Fruit fly (Drosophila melanogaster) whole organism, embryonic: ENCODE results near the gene CG32243.

ENCODE experiments used
- Atf3 ChIP-seq: fragments of 200-800 bp; sonication (Bioruptor generic); optimal IDR thresholded peaks from 3 replicates; lab custom pipeline; 2016; ENCODE audit warnings: missing biosample characterization, missing genetic modification characterization
- BtbVII ChIP-seq: fragments of 200-800 bp; sonication (Bioruptor generic); optimal IDR thresholded peaks from 3 replicates; lab custom pipeline; 2017; ENCODE audit warnings: missing biosample characterization, mild to moderate bottlenecking, missing genetic modification characterization
- C15 ChIP-seq: fragments of 200-800 bp; sonication (Bioruptor generic); IDR thresholded peaks from 3 replicates; pipeline ENCODE4 v1.3.6; 2022; ENCODE audit warnings: missing biosample characterization, missing genetic modification characterization
- CG11247 ChIP-seq: fragments of 200-800 bp; sonication (Bioruptor generic); IDR thresholded peaks from 2 replicates; pipeline ENCODE4 v1.3.6; 2022; ENCODE audit warnings: missing biosample characterization, missing genetic modification characterization
- CG11456 ChIP-seq: fragments of 200-800 bp; sonication (Bioruptor generic); IDR thresholded peaks from 3 replicates; pipeline ENCODE4 v1.3.6; 2022; ENCODE audit warnings: missing biosample characterization, missing genetic modification characterization
- CG11695 ChIP-seq: fragments of 200-800 bp; sonication (Bioruptor generic); IDR thresholded peaks from 3 replicates; pipeline ENCODE4 v1.3.6; 2022; ENCODE audit warnings: missing biosample characterization, missing genetic modification characterization
- CG15514 ChIP-seq: fragments of 200-800 bp; sonication (Bioruptor generic); optimal IDR thresholded peaks from 3 replicates; lab custom pipeline; 2017; ENCODE audit warnings: missing biosample characterization, missing genetic modification characterization, mild to moderate bottlenecking, moderate library complexity, missing genetic modification reagents
- CG17612 ChIP-seq: fragments of 200-800 bp; sonication (Bioruptor generic); IDR thresholded peaks from 2 replicates; pipeline ENCODE4 v1.3.6; 2022; ENCODE audit warnings: missing biosample characterization, missing genetic modification characterization
- CG2199 ChIP-seq: fragments of 200-800 bp; sonication (Bioruptor generic); IDR thresholded peaks from 3 replicates; pipeline ENCODE4 v1.3.6; 2022; ENCODE audit warnings: missing biosample characterization, missing genetic modification characterization
- CG3407 ChIP-seq: fragments of 200-800 bp; sonication (Bioruptor generic); optimal IDR thresholded peaks from 2 replicates; lab custom pipeline; 2018; ENCODE audit warnings: missing biosample characterization, mild to moderate bottlenecking, missing genetic modification characterization
- CG42726 ChIP-seq: fragments of 200-800 bp; sonication (Bioruptor generic); IDR thresholded peaks from 2 replicates; pipeline ENCODE4 v1.3.6; 2022; ENCODE audit warnings: missing biosample characterization, missing genetic modification characterization; ENCODE audit not compliant: partially characterized antibody
- CG4282 ChIP-seq: fragments of 200-800 bp; sonication (Bioruptor generic); optimal IDR thresholded peaks from 2 replicates; lab custom pipeline; 2016; ENCODE audit warnings: missing biosample characterization, missing genetic modification characterization
- CG43689 ChIP-seq: fragments of 200-800 bp; sonication (Bioruptor generic); IDR thresholded peaks from 2 replicates; pipeline ENCODE4 v1.3.6; 2022; ENCODE audit warnings: missing biosample characterization, missing genetic modification characterization
- CG4854 ChIP-seq: fragments of 200-800 bp; sonication (Bioruptor generic); optimal IDR thresholded peaks from 2 replicates; lab custom pipeline; 2016; ENCODE audit warnings: missing biosample characterization, missing genetic modification characterization, inconsistent platforms
- CG6683 ChIP-seq: fragments of 200-800 bp; sonication (Bioruptor generic); optimal IDR thresholded peaks from 2 replicates; lab custom pipeline; 2017; ENCODE audit warnings: missing biosample characterization, mild to moderate bottlenecking, missing genetic modification characterization, missing genetic modification reagents
- CG7987 ChIP-seq: fragments of 200-800 bp; sonication (Bioruptor generic); optimal IDR thresholded peaks from 2 replicates; lab custom pipeline; 2018; ENCODE audit warnings: missing biosample characterization, mild to moderate bottlenecking, missing genetic modification characterization, moderate library complexity
- CG8089 ChIP-seq: fragments of 200-800 bp; sonication (Bioruptor generic); optimal IDR thresholded peaks from 3 replicates; lab custom pipeline; 2016; ENCODE audit warnings: missing biosample characterization, missing genetic modification characterization
- Chrac-16 ChIP-seq: fragments of 200-800 bp; sonication (Bioruptor generic); optimal IDR thresholded peaks from 3 replicates; lab custom pipeline; 2016; ENCODE audit warnings: missing biosample characterization, missing genetic modification characterization
- CkIIα-i1 ChIP-seq: fragments of 200-800 bp; sonication (Bioruptor generic); IDR thresholded peaks from 2 replicates; pipeline ENCODE4 v1.3.6; 2022; ENCODE audit warnings: missing biosample characterization, missing genetic modification characterization
- D19A ChIP-seq: fragments of 200-800 bp; optimal IDR thresholded peaks from 3 replicates; lab custom pipeline; 2019; ENCODE audit warnings: missing biosample characterization, mild to moderate bottlenecking, missing genetic modification characterization, moderate library complexity
- Deaf1 ChIP-seq: fragments of 200-800 bp; optimal IDR thresholded peaks from 3 replicates; lab custom pipeline; 2019; ENCODE audit warnings: missing biosample characterization, mild to moderate bottlenecking, missing genetic modification characterization, moderate library complexity
- Dll ChIP-seq: fragments of 200-800 bp; sonication (Bioruptor generic); IDR thresholded peaks from 4 replicates; pipeline ENCODE4 v1.3.6; 2022; ENCODE audit warnings: missing biosample characterization, missing genetic modification characterization; ENCODE audit not compliant: partially characterized antibody
- Drgx ChIP-seq: fragments of 200-800 bp; sonication (Bioruptor generic); IDR thresholded peaks from 2 replicates; pipeline ENCODE4 v1.3.6; 2022; ENCODE audit warnings: missing biosample characterization, missing genetic modification characterization
- Eip74EF ChIP-seq, 2 experiments: fragments of 200-800 bp in 1 of 2; fragments of >200 bp in 1 of 2; sonication (Bioruptor generic) in 1 of 2; optimal IDR thresholded peaks; 2 replicates each; lab custom pipeline; 2017 to 2019; ENCODE audit warnings: missing biosample characterization in 2 of 2, missing genetic modification characterization in 2 of 2, mild to moderate bottlenecking in 1 of 2, moderate library complexity in 1 of 2
- Ets65A ChIP-seq: fragments of 200-800 bp; sonication (Bioruptor generic); peaks from one replicate; lab custom pipeline; 2016; ENCODE audit warnings: missing biosample characterization, missing genetic modification characterization
- Gug ChIP-seq: fragments of 200-800 bp; sonication (Bioruptor generic); IDR thresholded peaks from 4 replicates; pipeline ENCODE4 v1.3.6; 2022; ENCODE audit warnings: missing biosample characterization, missing genetic modification characterization
- Hmx ChIP-seq: fragments of 200-800 bp; sonication (Bioruptor generic); optimal IDR thresholded peaks from 2 replicates; lab custom pipeline; 2016; ENCODE audit warnings: missing biosample characterization, missing genetic modification characterization
- Kr ChIP-seq: fragments of 200-800 bp; sonication (Bioruptor generic); optimal IDR thresholded peaks from 2 replicates; lab custom pipeline; 2017; ENCODE audit warnings: missing biosample characterization, mild to moderate bottlenecking, missing genetic modification characterization
- Max ChIP-seq: fragments of 200-800 bp; sonication (Bioruptor generic); optimal IDR thresholded peaks from 2 replicates; lab custom pipeline; 2016; ENCODE audit warnings: missing biosample characterization, mild to moderate bottlenecking, missing genetic modification characterization
- Meics ChIP-seq: fragments of 200-800 bp; sonication (Bioruptor generic); optimal IDR thresholded peaks from 2 replicates; lab custom pipeline; 2017; ENCODE audit warnings: missing biosample characterization, mild to moderate bottlenecking, missing genetic modification characterization
- Opbp ChIP-seq: fragments of 200-800 bp; sonication (Bioruptor generic); IDR thresholded peaks from 3 replicates; pipeline ENCODE4 v1.3.6; 2022; ENCODE audit warnings: missing biosample characterization, missing genetic modification characterization; ENCODE audit not compliant: partially characterized antibody
- Ptx1 ChIP-seq: fragments of 200-800 bp; sonication (Bioruptor generic); IDR thresholded peaks from 2 replicates; pipeline ENCODE4 v1.3.6; 2022; ENCODE audit warnings: missing biosample characterization, missing genetic modification characterization
- Ssrp ChIP-seq: fragments of 200-800 bp; sonication (Bioruptor generic); optimal IDR thresholded peaks from 2 replicates; lab custom pipeline; 2018; ENCODE audit warnings: missing biosample characterization, mild to moderate bottlenecking, missing genetic modification characterization, moderate library complexity
- ara ChIP-seq: fragments of 200-800 bp; sonication (Bioruptor generic); IDR thresholded peaks from 2 replicates; pipeline ENCODE4 v1.3.6; 2022; ENCODE audit warnings: missing biosample characterization, missing genetic modification characterization
- chm ChIP-seq: fragments of 200-800 bp; sonication (Bioruptor generic); IDR thresholded peaks from 2 replicates; pipeline ENCODE4 v1.3.6; 2022; ENCODE audit warnings: missing biosample characterization, missing genetic modification characterization
- disco-r ChIP-seq: fragments of 200-800 bp; sonication (Bioruptor generic); optimal IDR thresholded peaks from 2 replicates; lab custom pipeline; 2016; ENCODE audit warnings: missing biosample characterization, missing genetic modification characterization
- ems ChIP-seq: fragments of 200-800 bp; sonication (Bioruptor generic); optimal IDR thresholded peaks from 3 replicates; lab custom pipeline; 2016; ENCODE audit warnings: missing biosample characterization, missing genetic modification characterization
- hb ChIP-seq: fragments of 200-800 bp; sonication (Bioruptor generic); IDR thresholded peaks from 3 replicates; pipeline ENCODE4 v1.3.6; 2022; ENCODE audit warnings: missing biosample characterization, missing genetic modification characterization; ENCODE audit not compliant: partially characterized antibody
- hbn ChIP-seq: fragments of 200-800 bp; sonication (Bioruptor generic); IDR thresholded peaks from 2 replicates; pipeline ENCODE4 v1.3.6; 2022; ENCODE audit warnings: missing biosample characterization, missing genetic modification characterization; ENCODE audit not compliant: partially characterized antibody
- her ChIP-seq: fragments of 200-800 bp; sonication (Bioruptor generic); optimal IDR thresholded peaks from 2 replicates; lab custom pipeline; 2016; ENCODE audit warnings: missing biosample characterization, missing genetic modification characterization
- inv ChIP-seq: fragments of 200-800 bp; sonication (Bioruptor generic); IDR thresholded peaks from 2 replicates; pipeline ENCODE4 v1.3.6; 2022; ENCODE audit warnings: missing biosample characterization, missing genetic modification characterization; ENCODE audit not compliant: partially characterized antibody
- jigr1 ChIP-seq: fragments of 200-800 bp; sonication (Bioruptor generic); IDR thresholded peaks from 3 replicates; pipeline ENCODE4 v1.3.6; 2022; ENCODE audit warnings: missing biosample characterization, missing genetic modification characterization
- nerfin-2 ChIP-seq: fragments of 200-800 bp; sonication (Bioruptor generic); IDR thresholded peaks from 2 replicates; pipeline ENCODE4 v1.3.6; 2022; ENCODE audit warnings: missing biosample characterization, missing genetic modification characterization; ENCODE audit not compliant: partially characterized antibody
- org-1 ChIP-seq: fragments of 200-800 bp; sonication (Bioruptor generic); optimal IDR thresholded peaks from 2 replicates; lab custom pipeline; 2017; ENCODE audit warnings: missing biosample characterization, missing genetic modification characterization
- prd ChIP-seq, 3 experiments: fragments of >200 bp in 2 of 3; fragments of 200-800 bp in 1 of 3; sonication (Bioruptor generic) in 1 of 3; optimal IDR thresholded peaks in 2 of 3; IDR thresholded peaks in 1 of 3; 2 replicates in 2 of 3; 3 replicates in 1 of 3; pipeline versions ENCODE4 v1.3.6 to Lab custom; 2017 to 2022; ENCODE audit warnings: missing biosample characterization in 1 of 3, missing genetic modification characterization in 1 of 3
- rib ChIP-seq: fragments of 200-800 bp; sonication (Bioruptor generic); IDR thresholded peaks from 2 replicates; pipeline ENCODE4 v1.3.6; 2022; ENCODE audit warnings: missing biosample characterization, missing genetic modification characterization
- ro ChIP-seq: fragments of 200-800 bp; sonication (Bioruptor generic); IDR thresholded peaks from 2 replicates; pipeline ENCODE4 v1.3.6; 2022; ENCODE audit warnings: missing biosample characterization, missing genetic modification characterization
- slbo ChIP-seq: fragments of 200-800 bp; sonication (Bioruptor generic); IDR thresholded peaks from 2 replicates; pipeline ENCODE4 v1.3.6; 2022; ENCODE audit warnings: missing biosample characterization, missing genetic modification characterization
- sob ChIP-seq: fragments of 200-800 bp; sonication (Bioruptor generic); IDR thresholded peaks from 2 replicates; pipeline ENCODE4 v1.3.6; 2022; ENCODE audit warnings: missing biosample characterization, missing genetic modification characterization
- unpg ChIP-seq: fragments of 200-800 bp; sonication (Bioruptor generic); optimal IDR thresholded peaks from 3 replicates; lab custom pipeline; 2018; ENCODE audit warnings: missing biosample characterization, mild to moderate bottlenecking, missing genetic modification characterization, moderate library complexity
- zen2 ChIP-seq: fragments of 200-800 bp; sonication (Bioruptor generic); IDR thresholded peaks from 3 replicates; pipeline ENCODE4 v1.3.6; 2022; ENCODE audit warnings: missing biosample characterization, missing genetic modification characterization; ENCODE audit not compliant: partially characterized antibody

The CG32243 gene

DNA sequence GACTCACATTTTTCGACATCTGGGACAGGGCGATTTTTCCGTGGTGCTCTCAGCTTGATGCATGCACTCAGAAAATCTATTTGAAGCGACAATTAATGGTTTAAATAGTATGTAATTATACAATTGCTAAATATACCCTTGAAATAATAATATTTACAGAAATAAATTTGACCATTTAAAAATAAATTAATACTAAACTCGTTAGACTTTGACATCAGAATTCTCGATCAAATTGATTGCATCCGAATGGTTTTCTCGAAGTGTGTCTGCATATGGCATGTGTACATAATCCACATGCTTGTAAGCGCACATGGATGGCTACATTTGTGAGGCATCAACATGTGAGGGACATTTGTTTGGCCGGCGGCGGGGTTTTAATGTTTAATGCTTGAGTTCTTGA lies 5.6 kb upstream of the CG32243 start (continued):
- no peak for TF ChIP-seq C15
- TF ChIP-seq CG43689 (GFP tag; lab: Robert Waterston, UW), result no peak
- TF ChIP-seq Eip74EF (GFP tag; optimal IDR thresholded peaks at IDR 0.05; lab: Kevin White, UChicago), result peak in 1 of 2 experiments; percentile 33
- no peak for TF ChIP-seq hbn (GFP tag; lab: Robert Waterston, UW)
- no peak; the same call in 1 of the 2 replicates for TF ChIP-seq sob (GFP tag; lab: Robert Waterston, UW)
- TF ChIP-seq Hmx, result no peak
- TF ChIP-seq Meics (GFP tag; lab: Kevin White, UChicago), result no peak
- no peak for TF ChIP-seq jigr1 (GFP tag; lab: Robert Waterston, UW)
- no peak for TF ChIP-seq BtbVII (GFP tag; lab: Kevin White, UChicago)
- peak; percentile 86 for TF ChIP-seq ara (GFP tag; lab: Robert Waterston, UW)
- TF ChIP-seq CG6683 (GFP tag; lab: Kevin White, UChicago), result no peak
- TF ChIP-seq Atf3, result peak; percentile 14
- peak; percentile 92 for TF ChIP-seq Drgx (GFP tag; lab: Robert Waterston, UW)
- TF ChIP-seq CG8089 (GFP tag; lab: Kevin White, UChicago), result no peak
- peak; percentile 9 for TF ChIP-seq ems (GFP tag; lab: Kevin White, UChicago)
- no peak for TF ChIP-seq CG11456
- TF ChIP-seq prd (optimal IDR thresholded peaks at IDR 0.05; lab: Kevin White, UChicago), result no peak
- peak; percentile 89 for TF ChIP-seq prd (GFP tag; IDR thresholded peaks at IDR 0.05; lab: Robert Waterston, UW)
- no peak for TF ChIP-seq Opbp (GFP tag; lab: Robert Waterston, UW)
- peak; percentile 2 for TF ChIP-seq CG7987 (GFP tag; lab: Kevin White, UChicago)
- TF ChIP-seq CG4282, result no peak
- no peak for TF ChIP-seq CG15514 (GFP tag; lab: Kevin White, UChicago)
- TF ChIP-seq Max (GFP tag; lab: Kevin White, UChicago), result peak; percentile 64
- no peak for TF ChIP-seq CG4854 (GFP tag; lab: Kevin White, UChicago)
- no peak for TF ChIP-seq rib (GFP tag; lab: Robert Waterston, UW)
- TF ChIP-seq Chrac-16, result peak; percentile 67
- no peak; the same call in 1 of the 2 replicates for TF ChIP-seq CG11247 (GFP tag; lab: Robert Waterston, UW)
- TF ChIP-seq inv (GFP tag; lab: Robert Waterston, UW), result no peak
- TF ChIP-seq zen2 (GFP tag; lab: Robert Waterston, UW), result no peak
- no peak for TF ChIP-seq disco-r (GFP tag; lab: Kevin White, UChicago)
- peak; percentile 20; the same call in 1 of the 4 replicates for TF ChIP-seq Gug
- TF ChIP-seq CG2199 (GFP tag; lab: Robert Waterston, UW), result no peak
- TF ChIP-seq slbo (GFP tag; lab: Robert Waterston, UW), result no peak
- TF ChIP-seq Deaf1 (tag; lab: Kevin White, UChicago), result peak; percentile 19
- TF ChIP-seq chm (GFP tag; lab: Robert Waterston, UW), result no peak
- TF ChIP-seq CG3407, result peak; percentile 40
- no peak for TF ChIP-seq CG42726 (GFP tag; lab: Robert Waterston, UW)
- peak; percentile 70; the same call in 1 of the 2 replicates for TF ChIP-seq Ptx1 (GFP tag; lab: Robert Waterston, UW)
- no peak for TF ChIP-seq Ets65A (GFP tag; lab: Kevin White, UChicago)
- no peak for TF ChIP-seq her
- TF ChIP-seq CkIIα-i1 (GFP tag; lab: Robert Waterston, UW), result no peak
- peak; percentile 27 for TF ChIP-seq org-1 (GFP tag; lab: Kevin White, UChicago)
- TF ChIP-seq hb, result no peak
- TF ChIP-seq D19A, result peak; percentile 82
- TF ChIP-seq Kr (GFP tag; lab: Kevin White, UChicago), result peak; percentile 30
- peak; percentile 65 for TF ChIP-seq Ssrp (tag; lab: Kevin White, UChicago)
- TF ChIP-seq Dll, result no peak
- no peak for TF ChIP-seq nerfin-2
- no peak for TF ChIP-seq CG17612 (GFP tag; lab: Robert Waterston, UW)
- peak; percentile 74 for TF ChIP-seq unpg
- TF ChIP-seq CG11695 (GFP tag; lab: Robert Waterston, UW), result peak; percentile 72
- TF ChIP-seq ro (GFP tag; lab: Robert Waterston, UW), result no peak
